Fruit fly (Drosophila melanogaster): ENCODE measurements around the gene Diedel.

Gene Diedel

DNA sequence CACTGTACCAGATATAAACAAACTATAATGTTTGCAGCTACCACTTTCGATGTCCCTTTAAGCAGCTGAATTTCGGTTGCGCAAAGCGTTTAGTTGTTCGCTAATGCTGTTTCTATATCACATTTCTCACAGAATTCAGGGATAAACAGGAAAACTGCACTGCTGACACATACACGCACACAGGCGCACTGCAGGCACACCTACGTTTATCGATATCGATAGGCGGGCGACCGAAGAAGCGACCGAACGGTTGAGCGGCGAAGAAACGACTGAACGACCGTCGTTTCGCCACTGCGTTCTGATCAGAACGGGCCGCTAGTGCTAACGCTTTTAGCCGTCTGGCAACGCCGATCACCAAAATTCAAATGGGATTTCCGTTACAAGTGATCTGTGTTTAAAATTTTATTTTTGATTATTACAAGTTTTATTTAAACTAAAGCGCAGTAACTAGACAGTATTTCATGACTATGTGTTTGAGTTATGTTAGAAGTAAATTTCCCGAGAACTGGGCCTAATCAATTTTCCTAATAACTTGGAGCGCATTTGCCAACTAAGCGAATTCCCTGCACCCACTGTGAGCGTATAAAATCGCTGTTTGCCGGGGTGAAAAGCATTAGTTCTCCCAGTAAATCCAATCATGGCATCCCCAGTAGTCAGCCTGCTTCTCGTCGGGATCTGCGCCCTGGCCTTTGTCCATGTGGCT, at the start of gene Diedel, which contains the start of gene CG2310:
Diedel (plus strand) TSS at position 611 of the 703 bp plus-strand sequence.
CG2310 (minus strand) TSS at position 277 of the 703 bp plus-strand sequence.
- no peak for TF ChIP-seq scrt (GFP tag; optimal IDR thresholded peaks at IDR 0.05)
- no peak for TF ChIP-seq Sox100B (GFP tag; optimal IDR thresholded peaks at IDR 0.05)
- no peak for TF ChIP-seq CG11504 (tag; optimal IDR thresholded peaks at IDR 0.05)
- TF ChIP-seq Hmx (GFP tag; optimal IDR thresholded peaks at IDR 0.05), result no peak
- TF ChIP-seq Vsx1 (GFP tag; optimal IDR thresholded peaks at IDR 0.05), result no peak
- TF ChIP-seq slp2 (GFP tag; optimal IDR thresholded peaks at IDR 0.05), result no peak
- no peak for TF ChIP-seq bowl (GFP tag; IDR thresholded peaks at IDR 0.05)
- TF ChIP-seq CG13424 (tag; optimal IDR thresholded peaks at IDR 0.05), result peak; percentile 7
- no peak for TF ChIP-seq fd3F (GFP tag; optimal IDR thresholded peaks at IDR 0.05)
- no peak for TF ChIP-seq PHDP (tag; optimal IDR thresholded peaks at IDR 0.05)
- peak; percentile 45; the same call in 1 of the 2 replicates for TF ChIP-seq inv (GFP tag; IDR thresholded peaks at IDR 0.05; ENCODE audit: partially characterized antibody)
- TF ChIP-seq D (optimal IDR thresholded peaks at IDR 0.05), result peak; percentile 32
- TF ChIP-seq D (GFP tag; optimal IDR thresholded peaks at IDR 0.05), result no peak
- no peak for TF ChIP-seq kni (GFP tag; optimal IDR thresholded peaks at IDR 0.05)
- peak; percentile 84 for TF ChIP-seq her (GFP tag; optimal IDR thresholded peaks at IDR 0.05)
- no peak for TF ChIP-seq Hey (tag; optimal IDR thresholded peaks at IDR 0.05)
- TF ChIP-seq kah (GFP tag; optimal IDR thresholded peaks at IDR 0.05), result peak; percentile 96
- no peak for TF ChIP-seq Chrac-16 (GFP tag; optimal IDR thresholded peaks at IDR 0.05)
- no peak for TF ChIP-seq H15 (GFP tag; IDR thresholded peaks at IDR 0.05)
- TF ChIP-seq al (GFP tag; IDR thresholded peaks at IDR 0.05), result no peak
- TF ChIP-seq CG8765 (GFP tag; IDR thresholded peaks at IDR 0.05), result no peak
- TF ChIP-seq hbn (GFP tag; IDR thresholded peaks at IDR 0.05; ENCODE audit: partially characterized antibody), result no peak
- TF ChIP-seq CG6689 (GFP tag; IDR thresholded peaks at IDR 0.05), result no peak
- no peak for TF ChIP-seq onecut (GFP tag; IDR thresholded peaks at IDR 0.05)
- TF ChIP-seq chinmo (GFP tag; IDR thresholded peaks at IDR 0.05; ENCODE audit: partially characterized antibody), result peak; percentile 99
- TF ChIP-seq Nf-YA (GFP tag; IDR thresholded peaks at IDR 0.05), result no peak
- TF ChIP-seq Dip2 (GFP tag; IDR thresholded peaks at IDR 0.05), result no peak
- TF ChIP-seq D19A (tag; optimal IDR thresholded peaks at IDR 0.05), result no peak
- no peak for TF ChIP-seq CkIIα-i1 (GFP tag; IDR thresholded peaks at IDR 0.05)
- no peak for TF ChIP-seq crp (GFP tag; optimal IDR thresholded peaks at IDR 0.05)
- TF ChIP-seq caup (GFP tag; optimal IDR thresholded peaks at IDR 0.05; ENCODE audit: severe bottlenecking), result no peak
- no peak for TF ChIP-seq CG18011 (GFP tag; optimal IDR thresholded peaks at IDR 0.05)
- no peak for TF ChIP-seq Xbp1 (GFP tag; optimal IDR thresholded peaks at IDR 0.05)
- no peak for TF ChIP-seq Nf-YC (tag; optimal IDR thresholded peaks at IDR 0.05)
- TF ChIP-seq insv (GFP tag; optimal IDR thresholded peaks at IDR 0.05), result peak; percentile 85 to 99
- no peak for TF ChIP-seq CG13296 (GFP tag; optimal IDR thresholded peaks at IDR 0.05)
- no peak for TF ChIP-seq so (GFP tag; IDR thresholded peaks at IDR 0.05)
- no peak for TF ChIP-seq CG10654 (GFP tag; optimal IDR thresholded peaks at IDR 0.05)
- no peak for TF ChIP-seq CG43689 (GFP tag; IDR thresholded peaks at IDR 0.05)
- TF ChIP-seq Rx (GFP tag; IDR thresholded peaks at IDR 0.05), result 0 out of 2 replicates have a peak, but pooled peaks have one; percentile 24
- no peak for TF ChIP-seq fru (optimal IDR thresholded peaks at IDR 0.05)
- no peak for TF ChIP-seq jigr1 (GFP tag; IDR thresholded peaks at IDR 0.05)
- TF ChIP-seq CG7271 (tag; optimal IDR thresholded peaks at IDR 0.05), result no peak
- TF ChIP-seq tx (GFP tag; optimal IDR thresholded peaks at IDR 0.05), result no peak
- TF ChIP-seq Sox102F (GFP tag; optimal IDR thresholded peaks at IDR 0.05), result no peak
- no peak for TF ChIP-seq maf-S (GFP tag; optimal IDR thresholded peaks at IDR 0.05)
- TF ChIP-seq Tbp (GFP tag; optimal IDR thresholded peaks at IDR 0.05), result no peak
- TF ChIP-seq crol (GFP tag; IDR thresholded peaks at IDR 0.05), result no peak
- no peak for TF ChIP-seq gcm2 (GFP tag; optimal IDR thresholded peaks at IDR 0.05)
- no peak for TF ChIP-seq exex (tag; optimal IDR thresholded peaks at IDR 0.05)
- peak; percentile 5 for TF ChIP-seq CG33557 (GFP tag; optimal IDR thresholded peaks at IDR 0.05)
